Worm (Caenorhabditis elegans) whole organism, L2 larva: ENCODE data around the gene F53H2.1.

Experiments
- F13H6.1 ChIP-seq: sonication (generic microtip); optimal IDR thresholded peaks from 2 replicates; lab custom pipeline; 2016; ENCODE audit warnings: missing genetic modification characterization, missing compliant biosample characterization
- R02D3.7 ChIP-seq: fragments of 150-350 bp; optimal IDR thresholded peaks from 2 replicates; lab custom pipeline; 2014; ENCODE audit warnings: missing biosample characterization, missing genetic modification characterization
- Y55F3AM.14 ChIP-seq: fragments of 200-800 bp; sonication (Bioruptor generic); optimal IDR thresholded peaks from 2 replicates; lab custom pipeline; 2018; ENCODE audit warnings: mild to moderate bottlenecking, missing genetic modification characterization, missing compliant biosample characterization
- ZK546.5 ChIP-seq: sonication (generic microtip); optimal IDR thresholded peaks from 2 replicates; lab custom pipeline; 2017; ENCODE audit warnings: missing biosample characterization, missing genetic modification characterization
- alr-1 ChIP-seq: fragments of 150-350 bp; optimal IDR thresholded peaks from 2 replicates; lab custom pipeline; 2014; ENCODE audit warnings: missing biosample characterization, missing genetic modification characterization
- aly-2 ChIP-seq: fragments of 150-350 bp; optimal IDR thresholded peaks from 2 replicates; lab custom pipeline; 2014; ENCODE audit warnings: missing biosample characterization, missing genetic modification characterization
- ama-1 ChIP-seq: fragments of 150-350 bp; optimal IDR thresholded peaks from 2 replicates; lab custom pipeline; 2018; ENCODE audit warnings: inconsistent platforms
- ceh-16 ChIP-seq: fragments of 150-350 bp; optimal IDR thresholded peaks from 2 replicates; lab custom pipeline; 2014; ENCODE audit warnings: missing biosample characterization, missing genetic modification characterization
- ceh-82 ChIP-seq: fragments of 150-350 bp; optimal IDR thresholded peaks from 2 replicates; lab custom pipeline; 2014; ENCODE audit warnings: missing biosample characterization, missing genetic modification characterization
- crh-2 ChIP-seq: sonication (generic microtip); optimal IDR thresholded peaks from 2 replicates; lab custom pipeline; 2017; ENCODE audit warnings: missing biosample characterization, missing genetic modification characterization
- dmd-4 ChIP-seq: sonication (generic microtip); optimal IDR thresholded peaks from 2 replicates; lab custom pipeline; 2017; ENCODE audit warnings: missing biosample characterization, missing genetic modification characterization
- egl-27 ChIP-seq: sonication (generic microtip); optimal IDR thresholded peaks from 3 replicates; lab custom pipeline; 2017; ENCODE audit warnings: missing biosample characterization, missing genetic modification reagents, missing genetic modification characterization
- elt-3 ChIP-seq: sonication (generic microtip); optimal IDR thresholded peaks from 2 replicates; lab custom pipeline; 2017; ENCODE audit warnings: missing biosample characterization, missing genetic modification characterization
- gmeb-1 ChIP-seq: fragments of 150-350 bp; optimal IDR thresholded peaks from 2 replicates; lab custom pipeline; 2014; ENCODE audit warnings: missing biosample characterization, missing genetic modification characterization
- lin-11 ChIP-seq: fragments of 150-350 bp; sonication (generic microtip); optimal IDR thresholded peaks from 2 replicates; lab custom pipeline; 2014; ENCODE audit warnings: missing biosample characterization, missing genetic modification characterization, inconsistent platforms, mixed read lengths
- lin-13 ChIP-seq: fragments of 150-350 bp; optimal IDR thresholded peaks from 2 replicates; lab custom pipeline; 2014; ENCODE audit warnings: missing biosample characterization, missing genetic modification reagents, missing genetic modification characterization
- lin-39 ChIP-seq: fragments of 150-350 bp; optimal IDR thresholded peaks from 2 replicates; lab custom pipeline; 2014; ENCODE audit warnings: missing biosample characterization, missing genetic modification reagents, missing genetic modification characterization
- lsy-2 ChIP-seq, 2 experiments: fragments of 150-350 bp in 1 of 2; sonication (generic microtip) in 1 of 2; optimal IDR thresholded peaks; 2 replicates each; lab custom pipeline; 2014 to 2017; ENCODE audit warnings: missing biosample characterization in 2 of 2, missing genetic modification characterization in 2 of 2
- mbf-1 ChIP-seq: sonication (generic microtip); optimal IDR thresholded peaks from 2 replicates; lab custom pipeline; 2017; ENCODE audit warnings: missing biosample characterization, missing genetic modification characterization
- mdl-1 ChIP-seq, 2 experiments: fragments of 150-350 bp in 1 of 2; sonication (generic microtip) in 1 of 2; optimal IDR thresholded peaks; 2 replicates each; lab custom pipeline; 2017; ENCODE audit warnings: missing biosample characterization in 2 of 2, missing genetic modification characterization in 2 of 2
- nhr-10 ChIP-seq: sonication (generic microtip); optimal IDR thresholded peaks from 2 replicates; lab custom pipeline; 2017; ENCODE audit warnings: missing biosample characterization, missing genetic modification characterization
- nhr-11 ChIP-seq: fragments of 150-350 bp; optimal IDR thresholded peaks from 2 replicates; lab custom pipeline; 2014; ENCODE audit warnings: missing biosample characterization, missing genetic modification characterization
- nhr-12 ChIP-seq: fragments of 150-350 bp; optimal IDR thresholded peaks from 2 replicates; lab custom pipeline; 2014; ENCODE audit warnings: missing biosample characterization, missing genetic modification characterization
- nhr-129 ChIP-seq: fragments of 150-350 bp; optimal IDR thresholded peaks from 2 replicates; lab custom pipeline; 2014; ENCODE audit warnings: missing biosample characterization, missing genetic modification characterization
- nhr-21 ChIP-seq: fragments of 150-350 bp; optimal IDR thresholded peaks from 2 replicates; lab custom pipeline; 2014; ENCODE audit warnings: missing biosample characterization, missing genetic modification characterization
- nhr-23 ChIP-seq: fragments of 150-350 bp; optimal IDR thresholded peaks from 2 replicates; lab custom pipeline; 2014; ENCODE audit warnings: missing biosample characterization, missing genetic modification reagents, missing genetic modification characterization
- nhr-237 ChIP-seq: fragments of 150-350 bp; optimal IDR thresholded peaks from 2 replicates; lab custom pipeline; 2014; ENCODE audit warnings: missing biosample characterization, missing genetic modification characterization
- nhr-25 ChIP-seq: fragments of 150-350 bp; sonication (generic microtip); optimal IDR thresholded peaks from 3 replicates; lab custom pipeline; 2014; ENCODE audit warnings: missing biosample characterization, missing genetic modification characterization
- nhr-77 ChIP-seq: fragments of 150-350 bp; optimal IDR thresholded peaks from 2 replicates; lab custom pipeline; 2014; ENCODE audit warnings: missing biosample characterization, missing genetic modification characterization
- peb-1 ChIP-seq: fragments of 150-350 bp; optimal IDR thresholded peaks from 2 replicates; lab custom pipeline; 2014; ENCODE audit warnings: missing biosample characterization, missing genetic modification characterization
- sem-4 ChIP-seq: fragments of 150-350 bp; optimal IDR thresholded peaks from 2 replicates; lab custom pipeline; 2014; ENCODE audit warnings: missing biosample characterization, missing genetic modification reagents, missing genetic modification characterization
- skn-1 ChIP-seq: sonication (generic microtip); optimal IDR thresholded peaks from 2 replicates; lab custom pipeline; 2017; ENCODE audit warnings: missing biosample characterization, missing genetic modification characterization
- sma-3 ChIP-seq: sonication (generic microtip); optimal IDR thresholded peaks from 2 replicates; lab custom pipeline; 2016; ENCODE audit warnings: missing genetic modification reagents, missing genetic modification characterization, missing compliant biosample characterization
- sma-9 ChIP-seq, 2 experiments: fragments of 150-350 bp in 1 of 2; sonication (generic microtip) in 1 of 2; optimal IDR thresholded peaks; 2 replicates each; lab custom pipeline; 2014 to 2016; ENCODE audit warnings: missing genetic modification characterization in 2 of 2, mild to moderate bottlenecking in 1 of 2, missing biosample characterization in 1 of 2, missing compliant biosample characterization in 1 of 2, missing genetic modification reagents in 1 of 2, moderate library complexity in 1 of 2
- snpc-4 ChIP-seq: fragments of 150-350 bp; optimal IDR thresholded peaks from 2 replicates; lab custom pipeline; 2014; ENCODE audit warnings: missing biosample characterization, missing genetic modification characterization
- unc-39 ChIP-seq: fragments of 150-350 bp; optimal IDR thresholded peaks from 2 replicates; lab custom pipeline; 2014; ENCODE audit warnings: missing biosample characterization, missing genetic modification characterization
- unc-55 ChIP-seq: fragments of 150-350 bp; sonication (generic microtip); optimal IDR thresholded peaks from 3 replicates; lab custom pipeline; 2014; ENCODE audit warnings: missing biosample characterization, missing genetic modification reagents, missing genetic modification characterization
- unc-62 ChIP-seq: fragments of 150-350 bp; optimal IDR thresholded peaks from 2 replicates; lab custom pipeline; 2014; ENCODE audit warnings: missing biosample characterization, missing genetic modification reagents, missing genetic modification characterization
- zag-1 ChIP-seq: fragments of 150-350 bp; optimal IDR thresholded peaks from 2 replicates; lab custom pipeline; 2014; ENCODE audit warnings: missing biosample characterization, missing genetic modification characterization
- ztf-1 ChIP-seq: fragments of 200-800 bp; sonication (Bioruptor generic); conservative IDR thresholded peaks from 2 replicates; pipeline ENCODE4 v1.3.6; 2022; ENCODE audit warnings: missing genetic modification characterization, missing compliant biosample characterization
- ztf-11 ChIP-seq: sonication (generic microtip); optimal IDR thresholded peaks from 2 replicates; lab custom pipeline; 2017; ENCODE audit warnings: missing biosample characterization, missing genetic modification characterization
- ztf-4 ChIP-seq: fragments of 150-350 bp; optimal IDR thresholded peaks from 2 replicates; lab custom pipeline; 2014; ENCODE audit warnings: missing biosample characterization, missing genetic modification characterization

Gene F53H2.1

DNA sequence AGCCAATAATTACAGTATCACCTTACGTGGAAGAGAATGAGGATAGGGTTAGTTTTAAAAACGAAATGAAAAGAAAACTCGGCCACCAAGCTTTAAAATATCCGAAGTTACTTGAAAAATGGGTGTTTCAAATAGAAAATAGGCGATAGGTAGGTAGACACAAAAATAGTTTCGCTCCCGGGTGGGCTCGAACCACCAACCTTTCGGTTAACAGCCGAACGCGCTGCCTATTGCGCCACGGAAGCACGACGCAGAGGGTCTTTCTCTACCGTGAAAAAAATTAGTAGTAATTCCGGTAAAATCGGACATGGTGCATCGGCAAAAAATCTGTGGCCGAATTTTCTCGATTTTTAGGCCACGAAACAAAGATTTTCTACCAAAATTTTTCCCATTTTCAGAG lies 39.9 kb upstream of the F53H2.1 start:
- no peak for TF ChIP-seq nhr-21
- TF ChIP-seq lin-13 (GFP tag; lab: Kevin White, UChicago) = no peak
- TF ChIP-seq nhr-77 (tag; lab: Kevin White, UChicago) = no peak
- no peak for TF ChIP-seq nhr-237 (tag; lab: Kevin White, UChicago)
- TF ChIP-seq nhr-12 (tag; lab: Kevin White, UChicago) = no peak
- no peak for TF ChIP-seq nhr-25 (tag; lab: Kevin White, UChicago)
- no peak for TF ChIP-seq mbf-1
- no peak for TF ChIP-seq unc-55 (GFP tag; lab: Kevin White, UChicago)
- TF ChIP-seq Y55F3AM.14 = no peak
- TF ChIP-seq ZK546.5 (tag; lab: Kevin White, UChicago) = no peak
- no peak for TF ChIP-seq sma-3 (GFP tag; lab: Kevin White, UChicago)
- TF ChIP-seq egl-27 = no peak
- TF ChIP-seq lin-39 = no peak
- TF ChIP-seq peb-1 (tag; lab: Kevin White, UChicago) = no peak
- no peak for TF ChIP-seq F13H6.1 (tag; lab: Kevin White, UChicago)
- no peak for TF ChIP-seq unc-39 (tag; lab: Kevin White, UChicago)
- TF ChIP-seq ztf-11 = no peak

DNA sequence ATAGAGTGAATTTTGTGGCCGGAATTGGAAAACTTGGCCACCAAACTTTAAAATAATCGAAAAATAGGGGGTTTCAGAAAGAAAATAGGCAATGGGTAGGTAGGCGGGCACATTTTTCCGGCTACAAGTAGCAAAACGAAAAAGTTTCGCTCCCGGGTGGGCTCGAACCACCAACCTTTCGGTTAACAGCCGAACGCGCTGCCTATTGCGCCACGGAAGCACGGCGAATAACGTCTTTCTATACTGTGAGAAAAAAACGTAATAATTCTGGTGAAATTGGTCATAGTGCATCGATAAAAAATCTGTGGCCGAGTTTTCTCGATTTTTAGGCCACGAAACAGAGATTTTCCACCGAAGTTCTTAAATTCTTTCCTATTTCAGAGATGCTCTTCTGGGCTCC lies 37.1 kb upstream of the F53H2.1 start:
- TF ChIP-seq ama-1 (lab: Kevin White, UChicago) (no peak), ceh-16 (no peak), unc-62 (no peak), skn-1 (no peak), nhr-237 (tag; lab: Kevin White, UChicago) (no peak), nhr-129 (no peak), sma-3 (GFP tag; lab: Kevin White, UChicago) (no peak), mdl-1 (tag; optimal IDR thresholded peaks at IDR 0.05; lab: Kevin White, UChicago) (no peak), sem-4 (tag; lab: Kevin White, UChicago) (no peak), R02D3.7 (tag; lab: Kevin White, UChicago) (no peak), ZK546.5 (tag; lab: Kevin White, UChicago) (no peak), unc-55 (GFP tag; lab: Kevin White, UChicago) (no peak), lin-39 (no peak), ceh-82 (tag; lab: Kevin White, UChicago) (no peak), aly-2 (tag; lab: Kevin White, UChicago) (no peak), unc-39 (tag; lab: Kevin White, UChicago) (no peak), ztf-4 (tag; lab: Kevin White, UChicago) (no peak), F13H6.1 (tag; lab: Kevin White, UChicago) (no peak), sma-9 (GFP tag; optimal IDR thresholded peaks at IDR 0.05; lab: Kevin White, UChicago) (no peak), sma-9 (tag; optimal IDR thresholded peaks at IDR 0.05; lab: Kevin White, UChicago) (no peak), nhr-23 (tag; lab: Kevin White, UChicago) (no peak)

DNA sequence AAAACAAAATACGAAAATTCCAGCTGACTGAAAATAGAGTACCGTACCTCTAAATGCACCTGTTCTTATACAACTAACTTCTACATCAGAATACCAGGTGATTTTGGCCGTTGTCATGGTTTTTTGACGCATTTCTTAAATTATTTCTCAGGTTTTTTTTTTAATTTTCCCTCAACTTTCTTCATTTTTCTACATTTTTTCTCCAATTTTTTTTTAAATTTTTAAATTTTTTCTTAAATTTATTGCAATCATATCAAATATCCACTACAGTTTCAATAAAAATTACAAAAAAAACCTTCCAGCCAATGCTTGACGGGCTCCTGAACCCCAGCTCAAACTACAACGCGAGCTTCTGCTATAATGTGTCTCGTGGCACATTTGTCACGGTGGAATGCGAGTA lies 36.3 kb upstream of the F53H2.1 start, which contains the start of gene K02E2.1:
TSS of gene K02E2.1 (plus strand) at position 301 of the 400 bp plus-strand sequence.
- TF ChIP-seq sma-9 (GFP tag; optimal IDR thresholded peaks at IDR 0.05; lab: Kevin White, UChicago) (no peak), sma-9 (tag; optimal IDR thresholded peaks at IDR 0.05; lab: Kevin White, UChicago) (no peak), zag-1 (tag; lab: Kevin White, UChicago) (no peak), ceh-16 (no peak), crh-2 (tag; lab: Kevin White, UChicago) (no peak), peb-1 (tag; lab: Kevin White, UChicago) (no peak), dmd-4 (no peak), alr-1 (no peak), lin-39 (no peak), nhr-11 (tag; lab: Kevin White, UChicago) (no peak), ztf-4 (tag; lab: Kevin White, UChicago) (no peak), sma-3 (GFP tag; lab: Kevin White, UChicago) (no peak), lin-13 (GFP tag; lab: Kevin White, UChicago) (no peak), nhr-10 (tag; lab: Kevin White, UChicago) (no peak), skn-1 (no peak), gmeb-1 (no peak), ceh-82 (tag; lab: Kevin White, UChicago) (no peak), unc-55 (GFP tag; lab: Kevin White, UChicago) (no peak), ztf-1 (no peak), egl-27 (no peak)
- TF ChIP-seq, all 48 proteins: peak for 0

DNA sequence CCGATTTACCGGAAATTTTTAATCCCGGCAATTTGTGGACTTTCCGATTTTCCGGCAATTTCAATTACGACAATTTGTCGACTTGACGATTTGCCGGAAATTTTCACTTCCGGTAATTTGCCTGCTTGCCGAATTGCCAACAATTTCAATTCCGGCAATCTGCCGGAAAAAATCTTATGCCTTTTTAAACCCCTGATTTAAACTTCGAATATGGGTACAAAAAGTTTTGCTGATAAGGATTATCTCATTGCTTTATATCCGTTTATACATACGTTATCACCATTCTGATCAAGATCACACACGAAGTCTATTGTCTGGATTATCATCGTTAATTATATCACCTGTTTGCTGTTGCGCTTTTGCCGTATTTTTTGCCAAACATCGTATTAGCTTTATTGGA lies 31.0 kb upstream of the F53H2.1 start, which contains the start of gene grd-11:
TSS of gene grd-11 (plus strand) at position 301 of the 400 bp plus-strand sequence.
- TF ChIP-seq lin-11 (tag; lab: Kevin White, UChicago) (no peak), unc-39 (tag; lab: Kevin White, UChicago) (no peak), nhr-129 (no peak), snpc-4 (tag; lab: Kevin White, UChicago) (no peak), ztf-1 (no peak), elt-3 (tag; lab: Kevin White, UChicago) (no peak), lin-13 (GFP tag; lab: Kevin White, UChicago) (no peak), mbf-1 (no peak), ZK546.5 (tag; lab: Kevin White, UChicago) (no peak), unc-55 (GFP tag; lab: Kevin White, UChicago) (no peak), zag-1 (tag; lab: Kevin White, UChicago) (no peak), F13H6.1 (tag; lab: Kevin White, UChicago) (no peak), lsy-2 (tag; optimal IDR thresholded peaks at IDR 0.05; lab: Kevin White, UChicago) (no peak), skn-1 (no peak), mdl-1 (tag; optimal IDR thresholded peaks at IDR 0.05; lab: Kevin White, UChicago) (no peak), ztf-11 (no peak)
